Worm (Caenorhabditis elegans) whole organism, young adult: ENCODE results near the gene ceh-88.

ENCODE experiments used
- dox-1 ChIP-seq: fragments of 200-800 bp; sonication (Bioruptor generic); IDR thresholded peaks from 2 replicates; pipeline ENCODE4 v1.3.6; 2022; ENCODE audit warnings: missing genetic modification reagents, missing genetic modification characterization, missing compliant biosample characterization
- repo-1 ChIP-seq: sonication (generic microtip); optimal IDR thresholded peaks from 2 replicates; lab custom pipeline; 2017; ENCODE audit warnings: mild to moderate bottlenecking, missing genetic modification characterization, missing compliant biosample characterization

DNA sequence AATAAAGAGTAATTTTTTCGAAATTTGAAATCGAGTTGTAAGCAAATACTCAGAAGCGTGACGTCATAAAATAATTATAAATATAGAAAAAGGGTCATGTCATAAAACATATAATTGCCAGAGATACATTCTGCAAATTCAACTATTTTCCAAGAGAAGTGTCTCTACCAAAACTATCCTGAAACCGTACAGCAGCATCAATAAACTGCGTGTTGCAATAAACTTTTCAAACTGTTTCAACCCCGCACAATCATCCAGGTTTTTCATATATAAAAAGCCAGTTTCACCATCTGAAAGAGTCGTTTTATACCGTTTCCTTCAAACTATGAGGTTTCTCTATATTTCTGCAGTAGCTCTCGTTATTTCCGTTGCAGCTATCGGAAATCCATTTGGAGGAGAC, 14.5 kb downstream of the ceh-88 start, which contains the start of gene C49C3.11:
- TF ChIP-seq repo-1 (tag; lab: Kevin White, UChicago): no peak
- no peak for TF ChIP-seq dox-1 (GFP tag; lab: Robert Waterston, UW)
